Fruit fly (Drosophila melanogaster): ENCODE measurements around the gene CG32579.

The CG32579 gene

DNA sequence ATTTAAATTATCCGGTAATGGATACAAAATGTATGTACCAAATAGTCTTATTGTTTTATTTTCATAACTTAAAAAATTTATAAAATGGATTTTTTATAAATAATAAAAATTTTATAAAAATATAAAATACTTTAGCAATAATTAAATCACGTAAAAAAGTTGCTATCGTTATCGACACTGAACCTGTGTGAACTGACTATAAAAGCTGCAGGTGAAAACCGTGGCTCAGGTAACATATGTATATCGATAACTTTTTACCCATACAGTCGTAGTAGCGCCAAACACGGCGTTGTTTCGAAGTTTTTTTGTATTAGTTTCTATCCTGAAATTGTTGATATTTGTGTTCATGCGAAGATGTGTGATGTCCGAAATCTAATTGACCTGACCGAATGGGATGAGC lies 19.4 kb upstream of the CG32579 start, which contains the start of gene CG3679 (continued):
- TF ChIP-seq CG33557 (GFP tag; optimal IDR thresholded peaks at IDR 0.05) (no peak), Dip2 (GFP tag; IDR thresholded peaks at IDR 0.05) (no peak), CG12744 (GFP tag; optimal IDR thresholded peaks at IDR 0.05) (no peak), stwl (tag; optimal IDR thresholded peaks at IDR 0.05) (peak; percentile 28), CG8478 (optimal IDR thresholded peaks at IDR 0.05) (no peak), TFAM (GFP tag; optimal IDR thresholded peaks at IDR 0.05) (no peak), zfh1 (GFP tag; IDR thresholded peaks at IDR 0.05) (no peak), CG4424 (GFP tag; optimal IDR thresholded peaks at IDR 0.05) (no peak), tx (GFP tag; optimal IDR thresholded peaks at IDR 0.05) (no peak), trh (GFP tag; optimal IDR thresholded peaks at IDR 0.05) (no peak), CG9437 (GFP tag; optimal IDR thresholded peaks at IDR 0.05) (no peak), HLH3B (GFP tag; IDR thresholded peaks at IDR 0.05) (no peak), Antp (GFP tag; optimal IDR thresholded peaks at IDR 0.05) (no peak), mirr (GFP tag; optimal IDR thresholded peaks at IDR 0.05) (no peak), pfk (GFP tag; optimal IDR thresholded peaks at IDR 0.05) (peak; percentile 21), Dp (GFP tag; optimal IDR thresholded peaks at IDR 0.05) (peak; percentile 74), CG8359 (GFP tag; optimal IDR thresholded peaks at IDR 0.05; ENCODE audit: borderline replicate concordance) (no peak), tna (GFP tag; IDR thresholded peaks at IDR 0.05; ENCODE audit: partially characterized antibody) (peak; percentile 61), Atf6 (GFP tag; IDR thresholded peaks at IDR 0.05) (no peak), scrt (GFP tag; optimal IDR thresholded peaks at IDR 0.05) (no peak), CG18599 (GFP tag; optimal IDR thresholded peaks at IDR 0.05) (no peak), CG6175 (GFP tag; IDR thresholded peaks at IDR 0.05) (no peak), CG17612 (GFP tag; IDR thresholded peaks at IDR 0.05) (no peak), psq (GFP tag; optimal IDR thresholded peaks at IDR 0.05) (no peak), CG33213 (GFP tag; optimal IDR thresholded peaks at IDR 0.05) (no peak), pho (GFP tag; optimal IDR thresholded peaks at IDR 0.05) (no peak), slbo (GFP tag; IDR thresholded peaks at IDR 0.05) (no peak), hth (optimal IDR thresholded peaks at IDR 0.05) (no peak), bab2 (GFP tag; optimal IDR thresholded peaks at IDR 0.05) (no peak), CG43689 (GFP tag; IDR thresholded peaks at IDR 0.05) (no peak), HLH4C (GFP tag; IDR thresholded peaks at IDR 0.05; ENCODE audit: partially characterized antibody) (peak; percentile 78), Sox100B (GFP tag; optimal IDR thresholded peaks at IDR 0.05) (no peak), B-H1 (GFP tag; IDR thresholded peaks at IDR 0.05) (no peak), CG2202 (tag; optimal IDR thresholded peaks at IDR 0.05) (no peak), Nf-YA (GFP tag; IDR thresholded peaks at IDR 0.05) (no peak), lola (GFP tag; optimal IDR thresholded peaks at IDR 0.05) (no peak), ftz-f1 (GFP tag; optimal IDR thresholded peaks at IDR 0.05) (no peak), cato (GFP tag; optimal IDR thresholded peaks at IDR 0.05; ENCODE audit: borderline replicate concordance) (no peak), bcd (GFP tag; optimal IDR thresholded peaks at IDR 0.05) (no peak), Sry-δ (GFP tag; optimal IDR thresholded peaks at IDR 0.05) (peak; percentile 25), chinmo (GFP tag; IDR thresholded peaks at IDR 0.05; ENCODE audit: partially characterized antibody) (0 out of 4 replicates have a peak, but pooled peaks have one; percentile 39), CG12071 (GFP tag; optimal IDR thresholded peaks at IDR 0.05) (no peak), Chrac-16 (GFP tag; optimal IDR thresholded peaks at IDR 0.05) (no peak), Hey (tag; optimal IDR thresholded peaks at IDR 0.05) (no peak), Opbp (GFP tag; IDR thresholded peaks at IDR 0.05; ENCODE audit: partially characterized antibody) (peak; percentile 63; the same call in 2 of the 3 replicates), CG4707 (GFP tag; optimal IDR thresholded peaks at IDR 0.05) (no peak), Hr51 (GFP tag; optimal IDR thresholded peaks at IDR 0.05) (no peak), H2.0 (GFP tag; IDR thresholded peaks at IDR 0.05) (no peak), nau (GFP tag; optimal IDR thresholded peaks at IDR 0.05) (no peak), CG7357 (GFP tag; IDR thresholded peaks at IDR 0.05) (peak; percentile 87), Hmx (GFP tag; optimal IDR thresholded peaks at IDR 0.05) (no peak), CG6813 (GFP tag; optimal IDR thresholded peaks at IDR 0.05) (no peak)
